Fruit fly (Drosophila melanogaster) whole organism, pupa: ENCODE results near the gene CG32486.
A peak's percentile ranks its signal among the peaks of the same experiment; 100 is the strongest.

Source experiments
- CG10348 ChIP-seq: fragments of 200-800 bp; sonication (Bioruptor generic); IDR thresholded peaks from 2 replicates; pipeline ENCODE4 v1.3.6; 2022; ENCODE audit warnings: missing biosample characterization, missing genetic modification characterization
- CG12605 ChIP-seq: fragments of 200-800 bp; sonication (Bioruptor generic); IDR thresholded peaks from 2 replicates; pipeline ENCODE4 v1.3.6; 2022; ENCODE audit warnings: missing biosample characterization, missing genetic modification characterization
- CG13204 ChIP-seq: fragments of 200-800 bp; sonication (Bioruptor generic); optimal IDR thresholded peaks from 2 replicates; lab custom pipeline; 2018; ENCODE audit warnings: missing biosample characterization, mild to moderate bottlenecking, missing genetic modification characterization, moderate library complexity
- CG14655 ChIP-seq: fragments of 200-800 bp; sonication (Bioruptor generic); optimal IDR thresholded peaks from 3 replicates; lab custom pipeline; 2017; ENCODE audit warnings: mild to moderate bottlenecking, missing biosample characterization, missing genetic modification reagents, missing genetic modification characterization
- CG15710 ChIP-seq: fragments of 200-800 bp; sonication (Bioruptor generic); optimal IDR thresholded peaks from 2 replicates; lab custom pipeline; 2018; ENCODE audit warnings: missing biosample characterization, mild to moderate bottlenecking, missing genetic modification characterization, moderate library complexity
- CG17806 ChIP-seq: fragments of 200-800 bp; sonication (Bioruptor generic); optimal IDR thresholded peaks from 2 replicates; lab custom pipeline; 2018; ENCODE audit warnings: missing biosample characterization, mild to moderate bottlenecking, missing genetic modification characterization, moderate library complexity
- CG32121 ChIP-seq: fragments of 200-800 bp; sonication (Bioruptor generic); IDR thresholded peaks from 2 replicates; pipeline ENCODE4 v1.3.6; 2022; ENCODE audit warnings: missing biosample characterization, missing genetic modification characterization
- CG34367 ChIP-seq: fragments of 200-800 bp; sonication (Bioruptor generic); optimal IDR thresholded peaks from 2 replicates; lab custom pipeline; 2018; ENCODE audit warnings: missing biosample characterization, mild to moderate bottlenecking, missing genetic modification characterization
- CG4496 ChIP-seq: fragments of 200-800 bp; sonication (Bioruptor generic); IDR thresholded peaks from 3 replicates; pipeline ENCODE4 v1.3.6; 2022; ENCODE audit warnings: missing biosample characterization, missing genetic modification characterization
- CG8159 ChIP-seq: fragments of 200-800 bp; sonication (Bioruptor generic); optimal IDR thresholded peaks from 3 replicates; lab custom pipeline; 2018; ENCODE audit warnings: missing biosample characterization, mild to moderate bottlenecking, missing genetic modification characterization, moderate library complexity
- CG8301 ChIP-seq: fragments of 200-800 bp; sonication (Bioruptor generic); optimal IDR thresholded peaks from 2 replicates; lab custom pipeline; 2018; ENCODE audit warnings: missing biosample characterization, mild to moderate bottlenecking, missing genetic modification characterization
- CG9948 ChIP-seq: fragments of 200-800 bp; sonication (Bioruptor generic); optimal IDR thresholded peaks from 2 replicates; lab custom pipeline; 2018; ENCODE audit warnings: missing biosample characterization, mild to moderate bottlenecking, missing genetic modification characterization, moderate library complexity
- D1 ChIP-seq: fragments of 200-800 bp; sonication (Bioruptor generic); optimal IDR thresholded peaks from 2 replicates; lab custom pipeline; 2018; ENCODE audit warnings: missing biosample characterization, mild to moderate bottlenecking, missing genetic modification characterization, moderate library complexity
- EcR ChIP-seq: fragments of 200-800 bp; sonication (Bioruptor generic); optimal IDR thresholded peaks from 3 replicates; lab custom pipeline; 2019; ENCODE audit warnings: missing biosample characterization, missing genetic modification characterization, mild to moderate bottlenecking, moderate library complexity, missing genetic modification reagents
- Ets98B ChIP-seq: fragments of 200-800 bp; sonication (Bioruptor generic); IDR thresholded peaks from 2 replicates; pipeline ENCODE4 v1.3.6; 2022; ENCODE audit warnings: missing biosample characterization, missing genetic modification characterization
- Pif1A ChIP-seq: fragments of 200-800 bp; sonication (Bioruptor generic); optimal IDR thresholded peaks from 3 replicates; lab custom pipeline; 2016; ENCODE audit warnings: missing biosample characterization, missing genetic modification characterization
- Pif1B ChIP-seq: fragments of 200-800 bp; sonication (Bioruptor generic); optimal IDR thresholded peaks from 3 replicates; lab custom pipeline; 2016; ENCODE audit warnings: missing biosample characterization, missing genetic modification characterization
- Snoo ChIP-seq: fragments of 200-800 bp; sonication (Bioruptor generic); optimal IDR thresholded peaks from 3 replicates; lab custom pipeline; 2017; ENCODE audit warnings: missing biosample characterization, mild to moderate bottlenecking, missing genetic modification characterization, inconsistent platforms
- fd96Ca ChIP-seq: fragments of 200-800 bp; sonication (Bioruptor generic); IDR thresholded peaks from 3 replicates; pipeline ENCODE4 v1.3.6; 2022; ENCODE audit warnings: missing biosample characterization, missing genetic modification characterization
- gl ChIP-seq: fragments of 200-800 bp; sonication (Bioruptor generic); optimal IDR thresholded peaks from 2 replicates; lab custom pipeline; 2018; ENCODE audit warnings: missing biosample characterization, mild to moderate bottlenecking, missing genetic modification characterization
- rn ChIP-seq: fragments of 200-800 bp; sonication (Bioruptor generic); IDR thresholded peaks from 2 replicates; pipeline ENCODE4 v1.3.6; 2022; ENCODE audit warnings: missing biosample characterization, missing genetic modification characterization

Gene CG32486

DNA sequence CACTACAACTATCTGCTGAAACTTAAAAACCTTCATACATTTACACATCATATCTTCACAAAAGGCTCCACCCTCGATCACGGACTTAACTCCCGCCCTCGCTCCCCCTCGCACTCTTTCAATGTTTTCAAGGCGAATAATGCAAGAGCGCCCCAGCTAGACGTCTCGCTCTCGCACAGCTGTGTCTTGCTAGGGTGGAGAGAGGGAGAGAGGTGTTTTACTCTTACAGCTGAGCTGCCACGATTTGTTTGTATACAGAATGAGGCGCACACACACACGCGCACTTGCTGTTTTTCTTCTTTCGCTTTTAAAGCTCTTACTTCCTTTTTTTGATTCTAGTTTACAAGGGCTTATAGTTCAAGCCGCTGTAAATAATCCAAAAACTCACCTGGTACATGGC is 865 bp downstream of the CG32486 start:
- TF ChIP-seq CG10348 (GFP tag; lab: Robert Waterston, UW) (no peak), CG4496 (GFP tag; lab: Robert Waterston, UW) (no peak), EcR (GFP tag; lab: Kevin White, UChicago) (peak; percentile 4), fd96Ca (GFP tag; lab: Robert Waterston, UW) (no peak; the same call in 2 of the 3 replicates), CG14655 (GFP tag; lab: Kevin White, UChicago) (no peak)

DNA sequence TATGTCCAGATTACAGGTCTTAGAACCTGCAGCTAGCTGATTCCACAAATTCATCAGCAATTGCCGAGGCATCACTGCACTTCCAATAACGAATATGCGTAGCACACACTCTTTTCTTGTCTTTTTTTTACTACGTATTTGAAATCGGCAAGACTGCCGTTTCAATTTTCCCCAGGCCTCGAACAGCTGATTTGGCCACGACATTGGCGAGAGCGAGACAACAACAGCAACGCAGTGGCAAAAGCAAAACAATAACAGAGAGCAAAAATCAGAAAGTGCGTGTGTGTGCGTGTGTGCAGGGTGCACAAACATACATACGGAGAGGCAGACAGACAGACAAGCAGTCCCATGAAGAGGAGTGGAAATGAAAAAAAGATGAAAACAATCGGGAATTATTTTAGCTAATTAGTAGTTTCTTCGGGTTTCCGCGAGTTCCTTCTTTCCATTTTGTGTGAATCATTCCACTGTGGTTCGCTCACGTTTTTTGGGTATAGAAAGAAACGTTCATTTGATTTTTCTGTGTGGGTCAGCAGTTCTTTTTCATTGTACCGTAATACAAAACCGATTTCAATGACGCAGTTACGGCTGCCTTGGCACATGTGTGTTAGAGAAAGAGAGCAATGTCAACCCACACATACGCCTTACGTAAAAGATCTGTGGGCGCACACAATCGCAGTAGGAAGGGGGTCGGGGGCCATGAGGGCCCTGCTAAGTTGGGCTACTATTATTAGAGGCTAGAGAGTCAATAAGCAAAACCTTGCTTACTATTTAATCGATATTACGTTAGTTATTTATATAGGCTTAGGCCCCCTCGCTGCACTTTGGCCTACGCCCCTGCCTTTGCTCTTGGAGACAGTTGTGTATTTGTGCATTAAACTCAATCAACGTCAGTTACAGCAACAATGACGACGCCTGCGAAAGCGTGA is 10.3 kb downstream of the CG32486 start:
- TF ChIP-seq EcR (GFP tag; lab: Kevin White, UChicago) (peak; percentile 87), CG4496 (GFP tag; lab: Robert Waterston, UW) (peak; percentile 100), CG8301 (tag; lab: Kevin White, UChicago) (peak; percentile 99), CG34367 (tag; lab: Kevin White, UChicago) (peak; percentile 99), D1 (tag; lab: Kevin White, UChicago) (peak; percentile 83), fd96Ca (GFP tag; lab: Robert Waterston, UW) (peak; percentile 100), gl (peak; percentile 97), CG12605 (GFP tag; lab: Robert Waterston, UW) (peak; percentile 99), CG15710 (tag; lab: Kevin White, UChicago) (peak; percentile 99), Pif1A (peak; percentile 100), CG32121 (GFP tag; lab: Robert Waterston, UW) (peak; percentile 100), CG9948 (tag; lab: Kevin White, UChicago) (peak; percentile 98), Pif1B (peak; percentile 99), rn (peak; percentile 100), CG14655 (GFP tag; lab: Kevin White, UChicago) (peak; percentile 99), CG8159 (tag; lab: Kevin White, UChicago) (peak; percentile 99), CG13204 (peak; percentile 94), CG10348 (GFP tag; lab: Robert Waterston, UW) (peak; percentile 100), CG17806 (peak; percentile 99), Ets98B (GFP tag; lab: Robert Waterston, UW) (peak; percentile 100), Snoo (tag; lab: Kevin White, UChicago) (peak; percentile 100)

DNA sequence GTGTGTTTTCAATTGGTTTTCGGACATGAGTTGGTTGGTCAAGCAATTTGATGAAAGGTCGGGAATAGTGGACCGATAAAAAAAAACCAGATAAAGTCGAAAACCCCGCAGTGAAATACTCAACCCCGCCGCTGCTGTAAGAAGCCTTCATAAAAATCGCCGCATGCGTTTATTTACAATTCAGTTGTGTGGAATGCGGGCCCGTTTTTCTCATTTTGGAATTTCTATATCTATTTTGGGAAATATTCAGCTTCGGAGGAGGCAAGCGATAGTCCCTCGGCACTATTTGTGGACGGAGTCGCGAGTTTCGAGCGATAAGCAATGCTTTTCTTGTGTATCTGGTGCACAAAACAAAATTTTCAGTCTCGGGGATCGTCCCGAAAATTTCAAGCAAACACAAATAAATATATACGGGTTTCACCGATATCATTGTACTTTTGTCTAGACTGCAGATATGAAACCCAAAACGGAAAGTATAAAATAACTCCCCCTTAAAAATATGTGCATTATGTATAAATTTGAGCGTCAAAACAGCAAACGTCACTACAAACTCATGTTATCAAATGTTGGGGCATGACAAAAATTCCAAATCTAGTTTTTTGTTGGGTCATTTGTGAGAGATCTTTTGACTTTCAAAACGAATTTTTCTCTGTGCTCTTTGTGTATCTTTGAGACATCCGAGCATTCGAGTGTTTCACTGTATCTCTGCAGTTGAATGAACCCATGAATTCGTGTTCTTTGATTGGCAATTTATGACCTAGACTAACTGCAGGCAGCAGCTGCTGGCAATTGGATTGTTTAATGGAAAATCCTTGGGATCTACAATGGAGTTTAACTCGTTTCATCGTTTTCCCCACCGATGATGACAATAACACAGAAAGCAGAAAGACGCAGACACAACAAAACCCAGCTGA is 11.4 kb downstream of the CG32486 start:
- peak; percentile 44 for TF ChIP-seq CG8301 (tag; lab: Kevin White, UChicago)
- TF ChIP-seq CG9948 (tag; lab: Kevin White, UChicago), result peak; percentile 10
- peak; percentile 16 for TF ChIP-seq CG8159 (tag; lab: Kevin White, UChicago)
- no peak for TF ChIP-seq CG13204
- no peak for TF ChIP-seq CG12605 (GFP tag; lab: Robert Waterston, UW)
- TF ChIP-seq CG17806, result no peak

DNA sequence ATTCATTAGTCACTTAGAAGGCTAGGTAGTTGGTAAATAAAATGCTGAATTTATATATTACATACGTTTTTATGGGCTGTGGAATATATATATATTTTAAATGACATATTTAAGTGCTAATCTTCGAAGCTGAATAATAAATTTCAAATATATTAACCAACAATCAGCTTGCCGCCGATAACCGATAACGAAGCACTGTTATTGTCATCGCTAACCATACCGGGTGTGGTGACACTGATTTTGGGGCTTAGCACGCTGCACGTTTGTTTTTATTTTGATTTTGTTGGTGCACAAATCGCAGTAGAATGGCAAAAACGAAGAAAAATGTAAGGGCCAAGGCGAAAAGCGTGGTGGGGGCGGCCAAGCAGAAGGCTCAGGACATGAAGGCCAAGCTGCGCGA is 15.8 kb downstream of the CG32486 start, which contains the start of gene CG16753:
Gene CG16753, plus strand, starts transcription at position 229 of the 400 bp plus-strand sequence.
- TF ChIP-seq fd96Ca (GFP tag; lab: Robert Waterston, UW) (no peak), CG4496 (GFP tag; lab: Robert Waterston, UW) (no peak), gl (no peak), Ets98B (GFP tag; lab: Robert Waterston, UW) (no peak), Snoo (tag; lab: Kevin White, UChicago) (no peak), Pif1A (no peak), CG13204 (no peak), CG8301 (tag; lab: Kevin White, UChicago) (no peak), D1 (tag; lab: Kevin White, UChicago) (no peak), CG15710 (tag; lab: Kevin White, UChicago) (no peak), rn (no peak), CG10348 (GFP tag; lab: Robert Waterston, UW) (no peak), CG14655 (GFP tag; lab: Kevin White, UChicago) (no peak), CG9948 (tag; lab: Kevin White, UChicago) (no peak), CG34367 (tag; lab: Kevin White, UChicago) (no peak), Pif1B (no peak)

DNA sequence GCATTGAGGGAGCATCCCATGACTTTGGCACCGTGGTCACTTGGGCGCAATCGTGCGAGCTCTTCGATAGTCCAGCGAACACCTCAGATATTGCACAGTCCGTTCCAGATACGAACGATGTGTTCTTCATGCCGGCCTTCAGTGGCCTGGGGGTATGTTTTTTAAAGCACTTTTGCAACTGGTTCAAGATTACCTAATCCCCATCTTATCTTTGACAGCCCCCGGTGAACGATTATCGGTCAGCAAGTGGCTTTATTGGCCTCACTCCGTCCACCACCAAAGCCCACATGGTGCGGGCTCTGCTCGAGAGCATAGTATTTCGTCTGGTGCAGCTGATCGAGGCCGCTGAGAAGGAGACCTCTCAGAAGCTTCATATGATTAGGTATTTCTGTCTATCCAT is 16.5 kb downstream of the CG32486 start:
- TF ChIP-seq CG34367 (tag; lab: Kevin White, UChicago), result no peak
- no peak for TF ChIP-seq gl
- TF ChIP-seq CG15710 (tag; lab: Kevin White, UChicago), result no peak
- TF ChIP-seq CG32121 (GFP tag; lab: Robert Waterston, UW), result no peak
- TF ChIP-seq CG14655 (GFP tag; lab: Kevin White, UChicago), result no peak
- TF ChIP-seq fd96Ca (GFP tag; lab: Robert Waterston, UW), result no peak
- TF ChIP-seq CG9948 (tag; lab: Kevin White, UChicago), result no peak
- no peak for TF ChIP-seq rn
- TF ChIP-seq Pif1A, result no peak
- no peak for TF ChIP-seq Pif1B
- TF ChIP-seq CG10348 (GFP tag; lab: Robert Waterston, UW), result no peak
- TF ChIP-seq Snoo (tag; lab: Kevin White, UChicago), result no peak
- TF ChIP-seq CG4496 (GFP tag; lab: Robert Waterston, UW), result no peak
- TF ChIP-seq CG8301 (tag; lab: Kevin White, UChicago), result no peak
- TF ChIP-seq CG17806, result no peak
